Worm (Caenorhabditis elegans): ENCODE data around the gene eat-2.

eat-2 gene

ce11 chrII:14142098-14142554, 29.3 kb downstream of the eat-2 start, which contains the start of gene cacn-1:
Gene cacn-1, minus strand, starts transcription at chrII:14142148.
- peak; percentile 35 for TF ChIP-seq gmeb-1 (tag; optimal IDR thresholded peaks at IDR 0.05)
- TF ChIP-seq F13H6.1 (tag; optimal IDR thresholded peaks at IDR 0.05), result peak; percentile 24
- peak; percentile 42 for TF ChIP-seq unc-55 (GFP tag; optimal IDR thresholded peaks at IDR 0.05)
- TF ChIP-seq lin-13 (GFP tag; optimal IDR thresholded peaks at IDR 0.05), result peak; percentile 3
- peak; percentile 2 for TF ChIP-seq nhr-129 (tag; optimal IDR thresholded peaks at IDR 0.05)
- TF ChIP-seq lsy-2 (tag; optimal IDR thresholded peaks at IDR 0.05), result peak; percentile 27 to 64
- TF ChIP-seq sma-3 (GFP tag; optimal IDR thresholded peaks at IDR 0.05), result peak; percentile 65
- peak; percentile 25 for TF ChIP-seq crh-2 (tag; optimal IDR thresholded peaks at IDR 0.05)

- TF ChIP-seq nhr-77 (tag; optimal IDR thresholded peaks at IDR 0.05) (no peak), Y55F3AM.14 (GFP tag; optimal IDR thresholded peaks at IDR 0.05) (no peak), fos-1 (tag; optimal IDR thresholded peaks at IDR 0.05) (no peak), nhr-237 (tag; optimal IDR thresholded peaks at IDR 0.05) (no peak), nhr-12 (tag; optimal IDR thresholded peaks at IDR 0.05) (no peak), unc-62 (GFP tag; optimal IDR thresholded peaks at IDR 0.05) (no peak), sma-3 (GFP tag; optimal IDR thresholded peaks at IDR 0.05) (no peak), ztf-11 (tag; optimal IDR thresholded peaks at IDR 0.05) (no peak), mbf-1 (tag; optimal IDR thresholded peaks at IDR 0.05) (no peak), lin-39 (tag; optimal IDR thresholded peaks at IDR 0.05) (no peak), nhr-6 (tag; optimal IDR thresholded peaks at IDR 0.05) (no peak), alr-1 (tag; optimal IDR thresholded peaks at IDR 0.05) (no peak), mdl-1 (tag; optimal IDR thresholded peaks at IDR 0.05) (no peak)
Observed at ce11 chrII:14138849-14139419, 32.5 kb downstream of the eat-2 start.

ce11 chrII:14137538-14137937, 33.9 kb downstream of the eat-2 start, which contains the start of gene K09E4.1:
Gene K09E4.1, plus strand, starts transcription at chrII:14137838.
- no peak for TF ChIP-seq ceh-82 (tag; optimal IDR thresholded peaks at IDR 0.05)
- no peak for TF ChIP-seq ama-1 (optimal IDR thresholded peaks at IDR 0.05)
- TF ChIP-seq lin-11 (tag; optimal IDR thresholded peaks at IDR 0.05), result no peak
- no peak for TF ChIP-seq ztf-1 (GFP tag; conservative IDR thresholded peaks at IDR 0.05)
- no peak for TF ChIP-seq ztf-11 (tag; optimal IDR thresholded peaks at IDR 0.05)
- no peak for TF ChIP-seq ztf-4 (tag; optimal IDR thresholded peaks at IDR 0.05)
- TF ChIP-seq nhr-129 (tag; optimal IDR thresholded peaks at IDR 0.05), result no peak
- no peak for TF ChIP-seq zag-1 (tag; optimal IDR thresholded peaks at IDR 0.05)
- no peak for TF ChIP-seq egl-27 (tag; optimal IDR thresholded peaks at IDR 0.05)
- TF ChIP-seq gmeb-1 (tag; optimal IDR thresholded peaks at IDR 0.05), result no peak
- no peak for TF ChIP-seq dmd-4 (tag; optimal IDR thresholded peaks at IDR 0.05)
- TF ChIP-seq aly-2 (tag; optimal IDR thresholded peaks at IDR 0.05), result no peak
- no peak for TF ChIP-seq ceh-16 (tag; optimal IDR thresholded peaks at IDR 0.05)
- TF ChIP-seq blmp-1 (tag; optimal IDR thresholded peaks at IDR 0.05; ENCODE audit: insufficient read depth), result no peak
- TF ChIP-seq C34F6.9 (tag; optimal IDR thresholded peaks at IDR 0.05), result no peak
- TF ChIP-seq F13H6.1 (tag; optimal IDR thresholded peaks at IDR 0.05), result no peak

- TF ChIP-seq lin-11 (tag; optimal IDR thresholded peaks at IDR 0.05) (no peak), crh-2 (tag; optimal IDR thresholded peaks at IDR 0.05) (no peak), snpc-4 (tag; optimal IDR thresholded peaks at IDR 0.05) (no peak), nhr-25 (tag; optimal IDR thresholded peaks at IDR 0.05) (no peak), blmp-1 (tag; optimal IDR thresholded peaks at IDR 0.05; ENCODE audit: insufficient read depth) (no peak), nhr-21 (tag; optimal IDR thresholded peaks at IDR 0.05) (no peak), peb-1 (tag; optimal IDR thresholded peaks at IDR 0.05) (no peak), unc-39 (tag; optimal IDR thresholded peaks at IDR 0.05) (no peak), nhr-10 (tag; optimal IDR thresholded peaks at IDR 0.05) (no peak), nhr-237 (tag; optimal IDR thresholded peaks at IDR 0.05) (no peak), egl-27 (tag; optimal IDR thresholded peaks at IDR 0.05) (no peak), C34F6.9 (tag; optimal IDR thresholded peaks at IDR 0.05) (no peak), nhr-23 (tag; optimal IDR thresholded peaks at IDR 0.05) (no peak), sem-4 (tag; optimal IDR thresholded peaks at IDR 0.05) (no peak), alr-1 (tag; optimal IDR thresholded peaks at IDR 0.05) (no peak), sma-3 (GFP tag; optimal IDR thresholded peaks at IDR 0.05) (no peak), dmd-4 (tag; optimal IDR thresholded peaks at IDR 0.05) (no peak), ceh-82 (tag; optimal IDR thresholded peaks at IDR 0.05) (no peak), unc-55 (GFP tag; optimal IDR thresholded peaks at IDR 0.05) (no peak)
Observed at ce11 chrII:14136302-14136701, 35.2 kb downstream of the eat-2 start.
